Fruit fly (Drosophila melanogaster) S2 (cell line): Measurements from ENCODE around the gene Mgat3.

Source experiments
- CG8478 ChIP-seq: fragments of >200 bp; optimal IDR thresholded peaks from 2 replicates; lab custom pipeline; 2018
- CTCF ChIP-seq, 2 experiments: fragments of >200 bp; optimal IDR thresholded peaks; 2 replicates each; lab custom pipeline; 2018

dm6 chr2L:13203437-13204137 is 21.2 kb upstream of the Mgat3 start, which contains the start of gene Pect:
- no peak for TF ChIP-seq CG8478 (lab: Kevin White, UChicago)
- TF ChIP-seq CTCF (optimal IDR thresholded peaks at IDR 0.05; lab: Kevin White, UChicago), result no peak
